Worm (Caenorhabditis elegans) whole organism, young adult: ENCODE data around the gene C38C3.3.

Experiments
- F37B4.10 ChIP-seq: fragments of 200-800 bp; sonication (Bioruptor generic); IDR thresholded peaks from 2 replicates; pipeline ENCODE4 v1.3.6; 2022; ENCODE audit warnings: missing genetic modification characterization, missing compliant biosample characterization
- F57A8.1 ChIP-seq: fragments of 200-800 bp; sonication (Bioruptor generic); optimal IDR thresholded peaks from 2 replicates; lab custom pipeline; 2018; ENCODE audit warnings: mild to moderate bottlenecking, missing genetic modification characterization, moderate library complexity, missing compliant biosample characterization
- Y95B8A.8 ChIP-seq: fragments of 200-800 bp; sonication (Bioruptor generic); IDR thresholded peaks from 2 replicates; pipeline ENCODE4 v1.3.6; 2022; ENCODE audit warnings: missing genetic modification reagents, missing genetic modification characterization, missing compliant biosample characterization
- ceh-91 ChIP-seq: fragments of 200-800 bp; sonication (Bioruptor generic); IDR thresholded peaks from 2 replicates; pipeline ENCODE4 v1.3.6; 2022; ENCODE audit warnings: missing genetic modification reagents, missing genetic modification characterization, missing compliant biosample characterization
- dpff-1 ChIP-seq: sonication (generic microtip); optimal IDR thresholded peaks from 2 replicates; lab custom pipeline; 2017; ENCODE audit warnings: mild to moderate bottlenecking, missing genetic modification characterization, missing compliant biosample characterization
- pha-4 ChIP-seq: fragments of 150-350 bp; sonication (generic microtip); optimal IDR thresholded peaks from 2 replicates; lab custom pipeline; 2014; ENCODE audit warnings: missing biosample characterization, missing genetic modification reagents, missing genetic modification characterization
- ztf-26 ChIP-seq: sonication (generic microtip); optimal IDR thresholded peaks from 2 replicates; lab custom pipeline; 2017; ENCODE audit warnings: missing genetic modification characterization, missing compliant biosample characterization
- ztf-6 ChIP-seq: fragments of 200-800 bp; sonication (Bioruptor generic); IDR thresholded peaks from 2 replicates; pipeline ENCODE4 v1.3.6; 2022; ENCODE audit warnings: missing genetic modification reagents, missing genetic modification characterization, missing compliant biosample characterization

DNA sequence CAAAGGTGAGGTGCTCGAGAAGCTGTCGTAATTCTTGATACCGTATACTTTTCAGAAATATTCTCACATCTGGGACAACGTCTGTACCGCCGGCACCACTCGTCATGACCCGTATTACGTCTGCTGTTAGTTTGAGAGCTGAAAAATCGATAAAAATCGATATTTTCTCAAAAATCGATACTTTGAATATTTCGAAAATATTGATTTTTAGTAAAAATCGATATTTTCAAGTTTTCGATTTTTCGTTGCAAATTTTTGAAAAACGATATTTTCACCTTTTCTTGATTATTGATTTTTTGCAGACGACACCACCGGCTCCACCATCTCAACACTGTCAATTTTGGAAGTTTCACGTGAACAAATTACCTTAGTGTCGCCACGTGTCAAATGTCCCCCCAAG lies 318 bp downstream of the C38C3.3 start:
- TF ChIP-seq F37B4.10 (GFP tag; lab: Robert Waterston, UW) (no peak), ztf-26 (tag; lab: Kevin White, UChicago) (no peak), Y95B8A.8 (GFP tag; lab: Robert Waterston, UW) (no peak), dpff-1 (tag; lab: Kevin White, UChicago) (no peak), F57A8.1 (GFP tag; lab: Kevin White, UChicago) (no peak), pha-4 (no peak), ceh-91 (GFP tag; lab: Robert Waterston, UW) (no peak), ztf-6 (no peak)
